Worm (Caenorhabditis elegans) whole organism, L2 larva: ENCODE data around the gene Y26E6A.2.

Experiments used
- C34F6.9 ChIP-seq: fragments of 150-350 bp; optimal IDR thresholded peaks from 2 replicates; lab custom pipeline; 2014; ENCODE audit warnings: missing biosample characterization, missing genetic modification characterization
- F13H6.1 ChIP-seq: sonication (generic microtip); optimal IDR thresholded peaks from 2 replicates; lab custom pipeline; 2016; ENCODE audit warnings: missing genetic modification characterization, missing compliant biosample characterization
- Y55F3AM.14 ChIP-seq: fragments of 200-800 bp; sonication (Bioruptor generic); optimal IDR thresholded peaks from 2 replicates; lab custom pipeline; 2018; ENCODE audit warnings: mild to moderate bottlenecking, missing genetic modification characterization, missing compliant biosample characterization
- ZK546.5 ChIP-seq: sonication (generic microtip); optimal IDR thresholded peaks from 2 replicates; lab custom pipeline; 2017; ENCODE audit warnings: missing biosample characterization, missing genetic modification characterization
- alr-1 ChIP-seq: fragments of 150-350 bp; optimal IDR thresholded peaks from 2 replicates; lab custom pipeline; 2014; ENCODE audit warnings: missing biosample characterization, missing genetic modification characterization
- ama-1 ChIP-seq: fragments of 150-350 bp; optimal IDR thresholded peaks from 2 replicates; lab custom pipeline; 2018; ENCODE audit warnings: inconsistent platforms
- blmp-1 ChIP-seq: sonication (generic microtip); optimal IDR thresholded peaks from 2 replicates; lab custom pipeline; 2017; ENCODE audit warnings: missing genetic modification characterization, mild to moderate bottlenecking, missing compliant biosample characterization, antibody characterized with exemption, moderate library complexity; ENCODE audit not compliant: insufficient read depth
- ceh-82 ChIP-seq: fragments of 150-350 bp; optimal IDR thresholded peaks from 2 replicates; lab custom pipeline; 2014; ENCODE audit warnings: missing biosample characterization, missing genetic modification characterization
- crh-2 ChIP-seq: sonication (generic microtip); optimal IDR thresholded peaks from 2 replicates; lab custom pipeline; 2017; ENCODE audit warnings: missing biosample characterization, missing genetic modification characterization
- egl-27 ChIP-seq: sonication (generic microtip); optimal IDR thresholded peaks from 3 replicates; lab custom pipeline; 2017; ENCODE audit warnings: missing biosample characterization, missing genetic modification reagents, missing genetic modification characterization
- elt-1 ChIP-seq: fragments of 150-350 bp; optimal IDR thresholded peaks from 2 replicates; lab custom pipeline; 2014; ENCODE audit warnings: missing biosample characterization, missing genetic modification characterization
- elt-3 ChIP-seq: sonication (generic microtip); optimal IDR thresholded peaks from 2 replicates; lab custom pipeline; 2017; ENCODE audit warnings: missing biosample characterization, missing genetic modification characterization
- fos-1 ChIP-seq: fragments of 150-350 bp; optimal IDR thresholded peaks from 2 replicates; lab custom pipeline; 2014; ENCODE audit warnings: missing biosample characterization, missing genetic modification characterization
- gmeb-1 ChIP-seq: fragments of 150-350 bp; optimal IDR thresholded peaks from 2 replicates; lab custom pipeline; 2014; ENCODE audit warnings: missing biosample characterization, missing genetic modification characterization
- lin-39 ChIP-seq: fragments of 150-350 bp; optimal IDR thresholded peaks from 2 replicates; lab custom pipeline; 2014; ENCODE audit warnings: missing biosample characterization, missing genetic modification reagents, missing genetic modification characterization
- mab-5 ChIP-seq: fragments of 150-350 bp; optimal IDR thresholded peaks from 2 replicates; lab custom pipeline; 2014; ENCODE audit warnings: missing biosample characterization, missing genetic modification characterization
- mdl-1 ChIP-seq, 2 experiments: fragments of 150-350 bp in 1 of 2; sonication (generic microtip) in 1 of 2; optimal IDR thresholded peaks; 2 replicates each; lab custom pipeline; 2017; ENCODE audit warnings: missing biosample characterization in 2 of 2, missing genetic modification characterization in 2 of 2
- nhr-10 ChIP-seq: sonication (generic microtip); optimal IDR thresholded peaks from 2 replicates; lab custom pipeline; 2017; ENCODE audit warnings: missing biosample characterization, missing genetic modification characterization
- nhr-11 ChIP-seq: fragments of 150-350 bp; optimal IDR thresholded peaks from 2 replicates; lab custom pipeline; 2014; ENCODE audit warnings: missing biosample characterization, missing genetic modification characterization
- nhr-12 ChIP-seq: fragments of 150-350 bp; optimal IDR thresholded peaks from 2 replicates; lab custom pipeline; 2014; ENCODE audit warnings: missing biosample characterization, missing genetic modification characterization
- nhr-129 ChIP-seq: fragments of 150-350 bp; optimal IDR thresholded peaks from 2 replicates; lab custom pipeline; 2014; ENCODE audit warnings: missing biosample characterization, missing genetic modification characterization
- nhr-6 ChIP-seq: fragments of 150-350 bp; optimal IDR thresholded peaks from 2 replicates; lab custom pipeline; 2014; ENCODE audit warnings: missing biosample characterization, missing genetic modification characterization
- sem-4 ChIP-seq: fragments of 150-350 bp; optimal IDR thresholded peaks from 2 replicates; lab custom pipeline; 2014; ENCODE audit warnings: missing biosample characterization, missing genetic modification reagents, missing genetic modification characterization
- skn-1 ChIP-seq: sonication (generic microtip); optimal IDR thresholded peaks from 2 replicates; lab custom pipeline; 2017; ENCODE audit warnings: missing biosample characterization, missing genetic modification characterization
- sma-9 ChIP-seq, 2 experiments: fragments of 150-350 bp in 1 of 2; sonication (generic microtip) in 1 of 2; optimal IDR thresholded peaks; 2 replicates each; lab custom pipeline; 2014 to 2016; ENCODE audit warnings: missing genetic modification characterization in 2 of 2, mild to moderate bottlenecking in 1 of 2, missing biosample characterization in 1 of 2, missing compliant biosample characterization in 1 of 2, missing genetic modification reagents in 1 of 2, moderate library complexity in 1 of 2
- snpc-4 ChIP-seq: fragments of 150-350 bp; optimal IDR thresholded peaks from 2 replicates; lab custom pipeline; 2014; ENCODE audit warnings: missing biosample characterization, missing genetic modification characterization
- unc-39 ChIP-seq: fragments of 150-350 bp; optimal IDR thresholded peaks from 2 replicates; lab custom pipeline; 2014; ENCODE audit warnings: missing biosample characterization, missing genetic modification characterization
- unc-62 ChIP-seq: fragments of 150-350 bp; optimal IDR thresholded peaks from 2 replicates; lab custom pipeline; 2014; ENCODE audit warnings: missing biosample characterization, missing genetic modification reagents, missing genetic modification characterization
- zag-1 ChIP-seq: fragments of 150-350 bp; optimal IDR thresholded peaks from 2 replicates; lab custom pipeline; 2014; ENCODE audit warnings: missing biosample characterization, missing genetic modification characterization
- ztf-11 ChIP-seq: sonication (generic microtip); optimal IDR thresholded peaks from 2 replicates; lab custom pipeline; 2017; ENCODE audit warnings: missing biosample characterization, missing genetic modification characterization
- ztf-4 ChIP-seq: fragments of 150-350 bp; optimal IDR thresholded peaks from 2 replicates; lab custom pipeline; 2014; ENCODE audit warnings: missing biosample characterization, missing genetic modification characterization

Y26E6A.2 gene

ce11 chrX:13893256-13893655 is 20.9 kb downstream of the Y26E6A.2 start, which contains the start of gene sra-37:
sra-37 (minus strand) TSS chrX:13893356.
- no peak for TF ChIP-seq blmp-1
- TF ChIP-seq nhr-129 (tag; lab: Kevin White, UChicago) = no peak
- TF ChIP-seq, all 48 proteins: peak for 0

DNA sequence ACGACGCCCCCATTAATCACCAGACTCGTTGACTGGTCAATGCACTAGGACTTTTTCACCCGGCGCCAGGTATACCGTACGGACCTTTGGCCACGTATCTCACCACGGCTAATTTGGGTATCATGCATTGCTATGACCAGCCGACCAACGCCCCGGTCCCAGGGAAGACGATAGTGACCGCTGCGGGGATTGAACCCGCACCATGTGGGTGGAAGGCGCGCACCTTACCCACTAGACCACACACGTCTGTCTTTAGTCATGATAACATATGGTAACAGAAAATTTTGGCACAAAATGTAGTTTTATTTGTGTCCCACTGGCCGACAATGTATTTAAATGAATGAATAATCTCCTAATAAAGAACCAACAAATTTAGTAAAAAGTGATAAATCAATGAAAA is 28.0 kb downstream of the Y26E6A.2 start:
- TF ChIP-seq nhr-11 (tag; lab: Kevin White, UChicago) = no peak
- TF ChIP-seq, all 48 proteins: peak for 0

- TF ChIP-seq alr-1 (tag; lab: Kevin White, UChicago) = no peak
- no peak for TF ChIP-seq zag-1 (tag; lab: Kevin White, UChicago)
- TF ChIP-seq sma-9 (GFP tag; optimal IDR thresholded peaks at IDR 0.05; lab: Kevin White, UChicago) = peak; percentile 44
- TF ChIP-seq sma-9 (tag; optimal IDR thresholded peaks at IDR 0.05; lab: Kevin White, UChicago) = no peak
- TF ChIP-seq nhr-129 (tag; lab: Kevin White, UChicago) = peak; percentile 36
- peak; percentile 7 for TF ChIP-seq F13H6.1 (tag; lab: Kevin White, UChicago)
- peak; percentile 91 for TF ChIP-seq fos-1 (tag; lab: Kevin White, UChicago)
- TF ChIP-seq crh-2 (tag; lab: Kevin White, UChicago) = peak; percentile 53
Measured at ce11 chrX:13885131-13885530, 29.1 kb downstream of the Y26E6A.2 start.

ce11 chrX:13884157-13884556 is 30.0 kb downstream of the Y26E6A.2 start:
- peak; percentile 21 for TF ChIP-seq fos-1 (tag; lab: Kevin White, UChicago)
- no peak for TF ChIP-seq elt-1 (tag; lab: Kevin White, UChicago)
- TF ChIP-seq, all 48 proteins: peak for 1

DNA sequence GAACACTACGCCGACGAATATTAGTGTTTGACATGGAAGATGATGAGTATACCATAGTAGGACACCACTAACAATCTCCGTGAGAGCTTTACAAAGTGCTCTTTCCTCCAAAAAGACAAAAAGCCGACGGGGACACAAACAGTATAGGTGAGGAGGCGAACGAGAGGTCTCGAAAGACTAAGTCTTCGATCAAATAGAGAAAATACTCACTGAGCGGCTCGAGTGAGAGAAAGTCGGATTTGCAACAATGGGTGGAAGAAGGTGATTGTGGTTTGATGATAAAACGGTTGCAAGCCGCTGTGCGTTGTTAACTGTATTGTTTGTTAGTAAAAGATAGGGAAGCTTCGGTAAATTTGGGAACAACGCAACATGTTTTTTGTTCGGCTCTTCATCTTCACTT is 31.6 kb downstream of the Y26E6A.2 start, which contains the start of gene hlb-1:
Gene hlb-1 (minus strand): TSS at position 101 of the 400 bp plus-strand sequence.
- TF ChIP-seq nhr-6 (tag; lab: Kevin White, UChicago) (no peak), elt-3 (tag; lab: Kevin White, UChicago) (no peak), ama-1 (lab: Kevin White, UChicago) (no peak), lin-39 (no peak), nhr-12 (tag; lab: Kevin White, UChicago) (no peak), nhr-10 (tag; lab: Kevin White, UChicago) (no peak), snpc-4 (tag; lab: Kevin White, UChicago) (no peak), egl-27 (tag; lab: Kevin White, UChicago) (no peak), ceh-82 (tag; lab: Kevin White, UChicago) (no peak), ZK546.5 (tag; lab: Kevin White, UChicago) (no peak), gmeb-1 (tag; lab: Kevin White, UChicago) (no peak)

DNA sequence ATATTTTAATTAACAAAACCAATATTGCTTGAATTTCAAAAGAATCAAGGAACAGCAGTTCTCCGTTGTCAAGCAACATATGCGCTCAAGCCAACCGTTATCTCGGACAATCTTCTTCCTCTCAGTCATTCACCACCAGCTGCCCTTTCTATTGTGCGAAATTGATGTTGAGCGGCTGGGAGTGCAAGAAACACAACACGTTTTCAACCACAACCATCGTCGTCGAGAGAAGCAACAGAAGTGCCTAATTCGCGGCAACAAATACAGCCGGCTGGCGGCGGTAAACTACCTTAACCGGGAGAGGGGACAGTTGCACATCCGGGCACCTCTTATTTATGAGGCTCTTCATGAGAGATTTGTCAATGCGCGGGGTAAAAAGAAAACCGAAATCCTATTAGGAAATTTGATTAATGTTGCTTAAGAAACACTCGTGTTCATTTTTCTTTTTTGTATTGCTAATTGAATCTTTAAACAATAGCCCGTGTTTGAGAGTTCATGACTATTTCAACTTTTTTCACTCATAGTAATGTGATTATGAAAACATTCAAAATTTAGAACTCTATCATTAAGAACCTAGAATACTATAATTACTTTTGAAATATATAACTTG is 32.3 kb downstream of the Y26E6A.2 start:
- TF ChIP-seq Y55F3AM.14 = no peak
- TF ChIP-seq skn-1 (tag; lab: Kevin White, UChicago) = no peak
- TF ChIP-seq ama-1 (lab: Kevin White, UChicago) = no peak
- no peak for TF ChIP-seq ztf-4 (tag; lab: Kevin White, UChicago)
- TF ChIP-seq sem-4 (tag; lab: Kevin White, UChicago) = no peak
- no peak for TF ChIP-seq ZK546.5 (tag; lab: Kevin White, UChicago)
- no peak for TF ChIP-seq alr-1 (tag; lab: Kevin White, UChicago)
- no peak for TF ChIP-seq unc-39 (tag; lab: Kevin White, UChicago)
- TF ChIP-seq mab-5 = no peak
- TF ChIP-seq snpc-4 (tag; lab: Kevin White, UChicago) = no peak
- TF ChIP-seq nhr-11 (tag; lab: Kevin White, UChicago) = no peak
- no peak for TF ChIP-seq crh-2 (tag; lab: Kevin White, UChicago)
- TF ChIP-seq, all 48 proteins: peak for 0

DNA sequence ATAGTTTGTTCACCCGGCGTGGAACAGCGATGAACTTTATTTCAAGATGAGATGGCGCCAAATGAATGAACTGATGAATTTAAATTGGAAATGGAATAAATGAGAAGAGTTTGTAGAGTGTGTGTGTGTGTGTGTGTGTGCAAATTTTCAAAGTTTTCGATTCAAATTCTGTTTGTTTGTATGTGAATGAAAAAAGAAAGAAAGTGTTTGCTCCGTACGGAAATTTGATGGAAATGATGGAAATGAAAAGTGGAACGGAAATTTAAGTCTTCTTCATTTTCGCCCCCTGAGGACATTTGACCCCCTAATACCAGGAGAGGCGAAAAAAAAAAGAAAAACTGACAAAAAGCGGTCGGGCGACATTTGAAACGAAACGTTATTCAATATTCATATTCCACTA is 36.1 kb downstream of the Y26E6A.2 start:
- TF ChIP-seq C34F6.9 (no peak), ama-1 (lab: Kevin White, UChicago) (no peak), unc-62 (GFP tag; lab: Kevin White, UChicago) (no peak), blmp-1 (no peak), ceh-82 (tag; lab: Kevin White, UChicago) (no peak), alr-1 (tag; lab: Kevin White, UChicago) (no peak), mdl-1 (tag; optimal IDR thresholded peaks at IDR 0.05; lab: Kevin White, UChicago) (no peak), snpc-4 (tag; lab: Kevin White, UChicago) (no peak), ztf-11 (no peak)
